Worm (Caenorhabditis elegans) whole organism, L2 larva: ENCODE results near the gene F54D5.2.

Experiments
- Y55F3AM.14 ChIP-seq: fragments of 200-800 bp; sonication (Bioruptor generic); optimal IDR thresholded peaks from 2 replicates; lab custom pipeline; 2018; ENCODE audit warnings: mild to moderate bottlenecking, missing genetic modification characterization, missing compliant biosample characterization
- nhr-237 ChIP-seq: fragments of 150-350 bp; optimal IDR thresholded peaks from 2 replicates; lab custom pipeline; 2014; ENCODE audit warnings: missing biosample characterization, missing genetic modification characterization

DNA sequence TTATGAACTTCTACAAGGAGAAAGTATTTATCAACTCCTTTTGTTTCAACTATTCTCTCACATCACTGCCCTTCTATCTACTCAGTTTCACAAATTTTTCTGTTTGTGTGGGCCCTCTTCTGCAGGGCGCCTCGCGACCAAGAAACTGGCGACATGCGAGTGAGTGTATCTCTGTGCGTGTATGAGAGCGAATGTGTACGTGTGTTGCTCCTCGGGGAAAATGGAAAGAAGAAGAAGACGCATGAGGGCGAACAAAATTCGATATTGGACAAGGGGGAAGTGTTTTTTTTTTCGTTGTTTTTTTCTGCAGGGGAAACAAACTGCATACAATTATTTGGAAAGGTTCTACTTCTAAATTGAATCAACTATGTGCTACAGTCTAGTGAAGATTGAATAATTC is 48.6 kb downstream of the F54D5.2 start:
- TF ChIP-seq Y55F3AM.14 (GFP tag; lab: Kevin White, UChicago) (no peak), nhr-237 (tag; lab: Kevin White, UChicago) (no peak)
